Worm (Caenorhabditis elegans): ENCODE measurements around the gene bkip-1.

- TF ChIP-seq dve-1 (tag; optimal IDR thresholded peaks at IDR 0.05; ENCODE audit: insufficient read depth): no peak
- TF ChIP-seq R02D3.7 (tag; optimal IDR thresholded peaks at IDR 0.05): no peak
- TF ChIP-seq mep-1 (tag; optimal IDR thresholded peaks at IDR 0.05): no peak
- no peak for TF ChIP-seq aly-2 (tag; optimal IDR thresholded peaks at IDR 0.05)
- no peak for TF ChIP-seq skn-1 (tag; optimal IDR thresholded peaks at IDR 0.05)
Measured at ce11 chrII:14129191-14129590, 28.1 kb downstream of the bkip-1 start.

Measured in whole organism, L4 larva.